Worm (Caenorhabditis elegans) whole organism, L1 larva: Measurements from ENCODE around the gene T09A5.5.

Experiments used
- ceh-82 ChIP-seq, 3 experiments: fragments of 150-350 bp in 1 of 3; sonication (generic microtip) in 2 of 3; optimal IDR thresholded peaks; 2 replicates each; lab custom pipeline; 2014 to 2017; ENCODE audit warnings: missing biosample characterization in 3 of 3, missing genetic modification characterization in 3 of 3
- ces-1 ChIP-seq: fragments of 150-350 bp; optimal IDR thresholded peaks from 2 replicates; lab custom pipeline; 2014; ENCODE audit warnings: missing biosample characterization, missing genetic modification reagents, missing genetic modification characterization
- dpl-1 ChIP-seq, 3 experiments: fragments of 150-350 bp in 2 of 3; sonication (generic microtip) in 1 of 3; optimal IDR thresholded peaks; 2 replicates each; lab custom pipeline; 2014 to 2017; ENCODE audit warnings: missing biosample characterization in 3 of 3, missing genetic modification characterization in 3 of 3, missing genetic modification reagents in 3 of 3
- efl-3 ChIP-seq: fragments of 200-800 bp; sonication (Bioruptor generic); optimal IDR thresholded peaks from 2 replicates; lab custom pipeline; 2018; ENCODE audit warnings: mild to moderate bottlenecking, missing genetic modification characterization, missing compliant biosample characterization
- fos-1 ChIP-seq: fragments of 150-350 bp; optimal IDR thresholded peaks from 2 replicates; lab custom pipeline; 2014; ENCODE audit warnings: missing biosample characterization, missing genetic modification characterization
- hpl-2 ChIP-seq: fragments of 150-350 bp; optimal IDR thresholded peaks from 2 replicates; lab custom pipeline; 2014; ENCODE audit warnings: missing biosample characterization, missing genetic modification reagents, missing genetic modification characterization
- irx-1 ChIP-seq: sonication (generic microtip); optimal IDR thresholded peaks from 2 replicates; lab custom pipeline; 2016; ENCODE audit warnings: missing genetic modification characterization, missing compliant biosample characterization
- nhr-11 ChIP-seq: fragments of 150-350 bp; optimal IDR thresholded peaks from 2 replicates; lab custom pipeline; 2014; ENCODE audit warnings: missing biosample characterization, missing genetic modification characterization
- nhr-237 ChIP-seq: fragments of 150-350 bp; optimal IDR thresholded peaks from 2 replicates; lab custom pipeline; 2014; ENCODE audit warnings: missing biosample characterization, missing genetic modification characterization
- nhr-77 ChIP-seq: fragments of 150-350 bp; optimal IDR thresholded peaks from 2 replicates; lab custom pipeline; 2014; ENCODE audit warnings: missing biosample characterization, missing genetic modification characterization
- unc-30 ChIP-seq: sonication (generic microtip); optimal IDR thresholded peaks from 2 replicates; lab custom pipeline; 2017; ENCODE audit warnings: missing biosample characterization, missing genetic modification characterization
- unc-62 ChIP-seq: fragments of 150-350 bp; optimal IDR thresholded peaks from 2 replicates; lab custom pipeline; 2014; ENCODE audit warnings: missing biosample characterization, missing genetic modification reagents, missing genetic modification characterization

DNA sequence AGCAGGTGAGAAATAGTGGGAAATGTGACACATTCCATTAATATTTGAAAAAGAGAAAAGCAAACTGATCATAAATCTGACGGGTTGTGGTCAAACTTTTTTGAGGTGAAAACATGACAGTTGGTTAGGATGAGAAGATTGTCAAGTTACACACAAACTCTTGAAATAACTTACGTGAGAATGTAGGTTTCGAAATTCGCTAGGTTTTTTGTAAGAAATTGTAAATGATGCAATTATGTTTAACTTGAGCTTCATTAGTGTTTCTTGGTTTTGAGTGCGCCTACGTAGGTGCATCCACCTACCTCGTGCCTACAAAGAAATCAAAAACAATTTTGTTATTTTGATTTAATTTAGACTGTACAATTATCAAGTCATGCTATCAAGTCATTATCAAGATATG lies 18.3 kb downstream of the T09A5.5 start, which contains the start of gene cex-2:
- no peak for TF ChIP-seq irx-1
- TF ChIP-seq efl-3 (GFP tag; lab: Kevin White, UChicago) = no peak
- no peak for TF ChIP-seq nhr-11 (tag; lab: Kevin White, UChicago)
- no peak for TF ChIP-seq nhr-77 (tag; lab: Kevin White, UChicago)
- TF ChIP-seq ces-1 (GFP tag; lab: Kevin White, UChicago) = no peak
- no peak for TF ChIP-seq nhr-237 (tag; lab: Kevin White, UChicago)
- no peak for TF ChIP-seq ceh-82 (tag; optimal IDR thresholded peaks at IDR 0.05; lab: Kevin White, UChicago)
- no peak for TF ChIP-seq unc-62 (GFP tag; lab: Kevin White, UChicago)
- no peak for TF ChIP-seq hpl-2 (GFP tag; lab: Kevin White, UChicago)
- TF ChIP-seq fos-1 (tag; lab: Kevin White, UChicago) = no peak
- TF ChIP-seq dpl-1 (GFP tag; optimal IDR thresholded peaks at IDR 0.05; lab: Kevin White, UChicago) = no peak
- no peak for TF ChIP-seq unc-30 (tag; lab: Kevin White, UChicago)
